Worm (Caenorhabditis elegans): ENCODE data around the gene pqn-36.

DNA sequence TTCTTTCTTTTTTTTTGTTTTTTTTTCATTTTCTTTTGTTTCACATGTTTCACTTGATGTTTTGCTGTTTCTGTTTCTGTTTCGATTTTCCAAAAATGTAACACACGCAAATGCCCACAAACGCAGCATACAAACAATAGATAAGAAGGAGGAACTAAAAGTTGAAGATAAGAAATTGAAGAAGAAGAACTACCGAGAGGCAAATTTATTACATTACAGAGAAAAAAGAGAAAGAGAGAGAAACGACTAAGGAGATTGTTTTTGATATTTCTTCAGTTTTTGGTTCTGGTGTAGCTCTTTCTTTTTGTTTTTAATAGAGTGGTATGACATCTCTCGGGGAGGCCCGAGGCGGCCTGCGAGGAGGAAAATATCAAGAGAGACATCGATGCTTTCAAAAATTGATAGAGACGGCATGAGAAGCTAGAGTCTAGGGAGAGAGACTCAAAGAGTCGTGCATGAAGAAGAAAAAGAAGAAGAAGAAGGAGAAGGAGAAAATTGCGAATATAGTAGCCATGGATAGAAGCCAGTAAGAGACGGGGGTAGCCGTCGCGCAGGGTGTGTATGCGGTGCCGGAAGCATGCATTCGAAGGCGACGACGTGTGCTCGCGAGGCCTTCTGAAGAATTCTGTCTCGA is 41.8 kb downstream of the pqn-36 start:
- TF ChIP-seq mdl-1 (tag; optimal IDR thresholded peaks at IDR 0.05), result no peak
- TF ChIP-seq grh-1 (GFP tag; IDR thresholded peaks at IDR 0.05), result no peak
- TF ChIP-seq nhr-12 (tag; optimal IDR thresholded peaks at IDR 0.05), result no peak
- peak; percentile 3 for TF ChIP-seq snpc-4 (tag; optimal IDR thresholded peaks at IDR 0.05)
- peak; percentile 64 for TF ChIP-seq tbx-2 (tag; optimal IDR thresholded peaks at IDR 0.05)
- no peak for TF ChIP-seq skn-1 (tag; optimal IDR thresholded peaks at IDR 0.05)
